Fruit fly (Drosophila melanogaster): Measurements from ENCODE around the gene CG14073.
A peak's percentile ranks its signal among the peaks of the same experiment; 100 is the strongest.

Gene CG14073

dm6 chr3L:18840370-18841007 is 20.0 kb upstream of the CG14073 start (continued):
- TF ChIP-seq CG32772 (GFP tag; IDR thresholded peaks at IDR 0.05) (no peak), wek (GFP tag; optimal IDR thresholded peaks at IDR 0.05) (no peak), Nf-YB (GFP tag; optimal IDR thresholded peaks at IDR 0.05) (no peak), CG33213 (GFP tag; optimal IDR thresholded peaks at IDR 0.05) (no peak), CG34376 (GFP tag; optimal IDR thresholded peaks at IDR 0.05) (peak; percentile 34), jigr1 (GFP tag; IDR thresholded peaks at IDR 0.05) (no peak), al (GFP tag; IDR thresholded peaks at IDR 0.05) (no peak), CG8290 (GFP tag; optimal IDR thresholded peaks at IDR 0.05) (no peak), CG8290 (tag; optimal IDR thresholded peaks at IDR 0.05) (peak in 1 of 2 experiments; percentile 69), phol (tag; optimal IDR thresholded peaks at IDR 0.05) (peak; percentile 24), pros (GFP tag; optimal IDR thresholded peaks at IDR 0.05) (peak; percentile 2), corto (GFP tag; optimal IDR thresholded peaks at IDR 0.05) (no peak), CG4404 (GFP tag; IDR thresholded peaks at IDR 0.05) (no peak), D (optimal IDR thresholded peaks at IDR 0.05) (no peak), D (GFP tag; optimal IDR thresholded peaks at IDR 0.05) (no peak), dysf (GFP tag; IDR thresholded peaks at IDR 0.05) (no peak), jumu (GFP tag; optimal IDR thresholded peaks at IDR 0.05) (no peak), ftz-f1 (GFP tag; optimal IDR thresholded peaks at IDR 0.05) (no peak), chif (GFP tag; optimal IDR thresholded peaks at IDR 0.05) (peak in 1 of 2 experiments; percentile 40), tgo (GFP tag; IDR thresholded peaks at IDR 0.05) (no peak), Doc3 (GFP tag; IDR thresholded peaks at IDR 0.05; ENCODE audit: partially characterized antibody) (no peak), Max (GFP tag; optimal IDR thresholded peaks at IDR 0.05) (no peak), vnd (GFP tag; IDR thresholded peaks at IDR 0.05; ENCODE audit: partially characterized antibody) (no peak), CG2116 (GFP tag; optimal IDR thresholded peaks at IDR 0.05) (no peak), gcm (GFP tag; optimal IDR thresholded peaks at IDR 0.05) (no peak), YL-1 (GFP tag; optimal IDR thresholded peaks at IDR 0.05) (no peak), pita (GFP tag; optimal IDR thresholded peaks at IDR 0.05) (no peak), slou (GFP tag; optimal IDR thresholded peaks at IDR 0.05) (no peak), pan (optimal IDR thresholded peaks at IDR 0.05) (no peak), pan (GFP tag; optimal IDR thresholded peaks at IDR 0.05 in 1 of 2, IDR thresholded peaks at IDR 0.05 in 1 of 2) (no peak), bowl (GFP tag; IDR thresholded peaks at IDR 0.05) (no peak), Hr78 (GFP tag; optimal IDR thresholded peaks at IDR 0.05) (no peak), NFAT (GFP tag; IDR thresholded peaks at IDR 0.05) (no peak), Sry-δ (GFP tag; optimal IDR thresholded peaks at IDR 0.05) (peak; percentile 78), CG7745 (tag; optimal IDR thresholded peaks at IDR 0.05) (no peak), CG42726 (GFP tag; IDR thresholded peaks at IDR 0.05; ENCODE audit: partially characterized antibody) (no peak), HmgZ (tag; optimal IDR thresholded peaks at IDR 0.05) (peak; percentile 17), Elba2 (GFP tag; optimal IDR thresholded peaks at IDR 0.05) (no peak), CG30020 (tag; optimal IDR thresholded peaks at IDR 0.05) (no peak), CG17568 (GFP tag; optimal IDR thresholded peaks at IDR 0.05) (no peak), CG2678 (tag; optimal IDR thresholded peaks at IDR 0.05) (no peak), CG3065 (GFP tag; optimal IDR thresholded peaks at IDR 0.05) (no peak), lola (GFP tag; optimal IDR thresholded peaks at IDR 0.05) (peak in 1 of 3 experiments; percentile 7), repo (GFP tag; optimal IDR thresholded peaks at IDR 0.05) (peak; percentile 11), CG10462 (GFP tag; optimal IDR thresholded peaks at IDR 0.05) (no peak), CG15479 (GFP tag; optimal IDR thresholded peaks at IDR 0.05) (peak; percentile 96), trem (tag; optimal IDR thresholded peaks at IDR 0.05) (no peak), Opbp (GFP tag; IDR thresholded peaks at IDR 0.05; ENCODE audit: partially characterized antibody) (no peak), abd-A (tag; optimal IDR thresholded peaks at IDR 0.05) (no peak), jing (GFP tag; optimal IDR thresholded peaks at IDR 0.05) (no peak)

Measured in whole organism, embryonic.